Worm (Caenorhabditis elegans) whole organism, mixed stage, embryonic: ENCODE measurements around the gene ZC395.11.

Experiments used
- ceh-43 ChIP-seq: fragments of 200-800 bp; sonication (Bioruptor generic); optimal IDR thresholded peaks from 2 replicates; lab custom pipeline; 2018; ENCODE audit warnings: mild to moderate bottlenecking, missing genetic modification characterization, moderate library complexity, missing compliant biosample characterization
- lin-32 ChIP-seq: fragments of 200-800 bp; sonication (Bioruptor generic); optimal IDR thresholded peaks from 2 replicates; lab custom pipeline; 2018; ENCODE audit warnings: mild to moderate bottlenecking, missing genetic modification characterization, missing compliant biosample characterization
- mep-1 ChIP-seq: fragments of 150-350 bp; optimal IDR thresholded peaks from 2 replicates; lab custom pipeline; 2017; ENCODE audit warnings: missing biosample characterization, missing genetic modification reagents, missing genetic modification characterization, inconsistent platforms
- nhr-12 ChIP-seq: fragments of 150-350 bp; optimal IDR thresholded peaks from 2 replicates; lab custom pipeline; 2014; ENCODE audit warnings: missing biosample characterization, missing genetic modification characterization
- nhr-237 ChIP-seq: fragments of 150-350 bp; optimal IDR thresholded peaks from 2 replicates; lab custom pipeline; 2014; ENCODE audit warnings: missing biosample characterization, missing genetic modification characterization
- unc-62 ChIP-seq: fragments of 150-350 bp; optimal IDR thresholded peaks from 2 replicates; lab custom pipeline; 2014; ENCODE audit warnings: missing biosample characterization, missing genetic modification reagents, missing genetic modification characterization

- TF ChIP-seq nhr-12, result no peak
- no peak for TF ChIP-seq mep-1
- TF ChIP-seq ceh-43, result peak; percentile 38
- TF ChIP-seq nhr-237 (tag; lab: Kevin White, UChicago), result no peak
- peak; percentile 63 for TF ChIP-seq lin-32 (GFP tag; lab: Kevin White, UChicago)
- TF ChIP-seq unc-62, result no peak
Observed at ce11 chrIII:5305725-5306124, 19.6 kb upstream of the ZC395.11 start.
